Worm (Caenorhabditis elegans): Measurements from ENCODE around the gene sri-18.

Gene sri-18

DNA sequence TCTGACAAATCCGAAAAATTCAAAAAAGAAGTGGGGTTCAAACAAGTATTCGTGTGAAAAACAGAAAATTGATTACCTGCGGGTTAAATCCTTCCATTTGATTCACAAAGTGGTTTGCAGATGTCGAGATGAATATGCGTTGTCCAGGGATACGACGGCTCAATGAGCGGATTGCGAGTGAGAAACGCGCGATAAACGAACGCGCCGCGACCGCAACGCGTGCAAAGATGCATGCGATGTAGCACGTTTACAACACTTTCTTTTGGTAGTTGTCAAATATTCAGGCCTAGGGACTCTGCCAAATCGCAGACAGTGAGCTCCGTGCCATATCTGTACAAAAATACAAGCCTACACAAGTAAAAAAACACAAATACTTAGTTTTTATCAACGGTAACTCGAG is 21.7 kb downstream of the sri-18 start, which contains the start of gene fubl-1 (continued):
- peak; percentile 76 for TF ChIP-seq lsl-1 (GFP tag; optimal IDR thresholded peaks at IDR 0.05)

- TF ChIP-seq dox-1 (GFP tag; IDR thresholded peaks at IDR 0.05) (peak; percentile 30; the same call in 1 of the 2 replicates), ztf-18 (tag; optimal IDR thresholded peaks at IDR 0.05) (peak; percentile 7), F52B5.7 (tag; optimal IDR thresholded peaks at IDR 0.05) (peak; percentile 91), tbp1 (GFP tag; optimal IDR thresholded peaks at IDR 0.05) (peak; percentile 45), nfya-1 (tag; optimal IDR thresholded peaks at IDR 0.05; ENCODE audit: borderline replicate concordance, insufficient read depth) (no peak), hlh-12 (tag; optimal IDR thresholded peaks at IDR 0.05) (no peak), lsl-1 (GFP tag; optimal IDR thresholded peaks at IDR 0.05) (no peak), pbrm-1 (GFP tag; IDR thresholded peaks at IDR 0.05) (no peak; the same call in 1 of the 2 replicates), snpc-1.3 (tag; optimal IDR thresholded peaks at IDR 0.05; ENCODE audit: insufficient read depth) (no peak), rpc-1 (optimal IDR thresholded peaks at IDR 0.05) (no peak), rpc-1 (tag; optimal IDR thresholded peaks at IDR 0.05) (no peak), F10E7.11 (tag; optimal IDR thresholded peaks at IDR 0.05) (peak; percentile 93), F23B12.7 (tag; optimal IDR thresholded peaks at IDR 0.05; ENCODE audit: insufficient read depth) (no peak), F49E8.2 (tag; optimal IDR thresholded peaks at IDR 0.05; ENCODE audit: insufficient read depth) (peak; percentile 58), attf-3 (GFP tag; conservative IDR thresholded peaks at IDR 0.05) (no peak), lir-1 (GFP tag; conservative IDR thresholded peaks at IDR 0.05) (no peak), rcor-1 (GFP tag; IDR thresholded peaks at IDR 0.05) (peak; percentile 27; the same call in 1 of the 2 replicates), hmg-1.2 (GFP tag; IDR thresholded peaks at IDR 0.05) (peak; percentile 29; the same call in 1 of the 2 replicates), bed-1 (GFP tag; IDR thresholded peaks at IDR 0.05) (0 out of 2 replicates have a peak, but pooled peaks have one; percentile 51), mel-28 (tag; optimal IDR thresholded peaks at IDR 0.05; ENCODE audit: borderline replicate concordance) (peak; percentile 74), egl-44 (GFP tag; IDR thresholded peaks at IDR 0.05) (no peak), ekl-4 (GFP tag; IDR thresholded peaks at IDR 0.05) (peak; percentile 89), tbx-9 (tag; optimal IDR thresholded peaks at IDR 0.05; ENCODE audit: borderline replicate concordance) (no peak), mes-4 (tag; optimal IDR thresholded peaks at IDR 0.05) (peak; percentile 30), Y56A3A.18 (GFP tag; IDR thresholded peaks at IDR 0.05) (peak; percentile 59), ama-1 (optimal IDR thresholded peaks at IDR 0.05) (no peak), ama-1 (GFP tag; optimal IDR thresholded peaks at IDR 0.05) (no peak), ceh-58 (GFP tag; IDR thresholded peaks at IDR 0.05) (no peak), Y53F4B.3 (GFP tag; IDR thresholded peaks at IDR 0.05) (no peak), B0261.1 (tag; optimal IDR thresholded peaks at IDR 0.05) (peak; percentile 9), F57C9.4 (tag; optimal IDR thresholded peaks at IDR 0.05) (no peak), cebp-1 (GFP tag; IDR thresholded peaks at IDR 0.05) (0 out of 2 replicates have a peak, but pooled peaks have one; percentile 12), cebp-1 (tag; optimal IDR thresholded peaks at IDR 0.05) (peak; percentile 57), C17E4.6 (GFP tag; IDR thresholded peaks at IDR 0.05) (peak; percentile 49; the same call in 1 of the 2 replicates), tlf-1 (GFP tag; optimal IDR thresholded peaks at IDR 0.05) (peak; percentile 1), F55B11.4 (tag; optimal IDR thresholded peaks at IDR 0.05; ENCODE audit: borderline replicate concordance, insufficient read depth) (no peak), B0019.2 (GFP tag; conservative IDR thresholded peaks at IDR 0.05) (no peak), bed-2 (GFP tag; IDR thresholded peaks at IDR 0.05) (no peak), ceh-91 (GFP tag; IDR thresholded peaks at IDR 0.05) (peak; percentile 14; the same call in 1 of the 2 replicates), mxl-1 (tag; optimal IDR thresholded peaks at IDR 0.05) (no peak), chd-7 (tag; optimal IDR thresholded peaks at IDR 0.05) (peak; percentile 78), attf-5 (GFP tag; optimal IDR thresholded peaks at IDR 0.05) (no peak), Y79H2A.3 (GFP tag; conservative IDR thresholded peaks at IDR 0.05) (peak; percentile 95), xnd-1 (tag; optimal IDR thresholded peaks at IDR 0.05) (peak; percentile 28), ztf-25 (GFP tag; IDR thresholded peaks at IDR 0.05) (peak; percentile 85), lin-26 (GFP tag; IDR thresholded peaks at IDR 0.05) (peak; percentile 64)
Measured at ce11 chrV:10237959-10238444, 22.4 kb downstream of the sri-18 start.
